Worm (Caenorhabditis elegans) whole organism, L2 larva: ENCODE results near the gene R09F10.5.

Source experiments
- ceh-16 ChIP-seq: fragments of 150-350 bp; optimal IDR thresholded peaks from 2 replicates; lab custom pipeline; 2014; ENCODE audit warnings: missing biosample characterization, missing genetic modification characterization
- elt-3 ChIP-seq: sonication (generic microtip); optimal IDR thresholded peaks from 2 replicates; lab custom pipeline; 2017; ENCODE audit warnings: missing biosample characterization, missing genetic modification characterization
- nhr-11 ChIP-seq: fragments of 150-350 bp; optimal IDR thresholded peaks from 2 replicates; lab custom pipeline; 2014; ENCODE audit warnings: missing biosample characterization, missing genetic modification characterization
- nhr-129 ChIP-seq: fragments of 150-350 bp; optimal IDR thresholded peaks from 2 replicates; lab custom pipeline; 2014; ENCODE audit warnings: missing biosample characterization, missing genetic modification characterization
- nhr-6 ChIP-seq: fragments of 150-350 bp; optimal IDR thresholded peaks from 2 replicates; lab custom pipeline; 2014; ENCODE audit warnings: missing biosample characterization, missing genetic modification characterization
- snpc-4 ChIP-seq: fragments of 150-350 bp; optimal IDR thresholded peaks from 2 replicates; lab custom pipeline; 2014; ENCODE audit warnings: missing biosample characterization, missing genetic modification characterization

DNA sequence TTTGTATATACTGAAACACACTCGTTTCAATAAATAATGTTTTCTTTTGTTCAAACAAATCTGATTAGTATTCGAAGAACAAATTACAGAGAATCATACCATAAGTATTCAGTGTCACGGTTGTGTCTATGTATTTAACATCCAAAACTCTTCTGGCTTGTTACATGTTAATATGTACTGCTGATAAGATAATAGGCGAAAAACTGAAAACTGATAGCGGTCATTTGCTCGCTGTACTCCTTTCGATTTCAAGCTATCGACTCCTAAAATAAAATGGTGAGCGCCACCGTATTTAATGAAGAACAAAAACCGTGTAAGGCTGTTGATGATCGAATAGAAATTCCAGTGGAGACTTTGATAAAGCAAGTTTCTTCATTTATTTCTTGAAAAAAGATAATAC, 15.9 kb upstream of the R09F10.5 start, which contains the start of gene R09F10.1:
- TF ChIP-seq snpc-4 (tag; lab: Kevin White, UChicago) (no peak), nhr-129 (tag; lab: Kevin White, UChicago) (no peak), nhr-11 (tag; lab: Kevin White, UChicago) (no peak), elt-3 (tag; lab: Kevin White, UChicago) (no peak), nhr-6 (tag; lab: Kevin White, UChicago) (no peak), ceh-16 (no peak)
